Worm (Caenorhabditis elegans): ENCODE data around the gene xbp-1.

The xbp-1 gene

ce11 chrIII:4172210-4172609, 21.4 kb upstream of the xbp-1 start:
- TF ChIP-seq nhr-28 (tag; optimal IDR thresholded peaks at IDR 0.05) (no peak), lsy-2 (tag; optimal IDR thresholded peaks at IDR 0.05) (no peak), unc-39 (tag; optimal IDR thresholded peaks at IDR 0.05) (no peak), ceh-83 (GFP tag; optimal IDR thresholded peaks at IDR 0.05) (no peak), unc-62 (GFP tag; optimal IDR thresholded peaks at IDR 0.05) (no peak), bed-3 (GFP tag; optimal IDR thresholded peaks at IDR 0.05) (no peak), ceh-39 (tag; optimal IDR thresholded peaks at IDR 0.05) (no peak), lin-13 (tag; optimal IDR thresholded peaks at IDR 0.05) (no peak), blmp-1 (tag; optimal IDR thresholded peaks at IDR 0.05) (no peak), mls-2 (tag; optimal IDR thresholded peaks at IDR 0.05) (no peak), nhr-12 (tag; optimal IDR thresholded peaks at IDR 0.05) (no peak), sptf-1 (tag; optimal IDR thresholded peaks at IDR 0.05) (no peak), ham-2 (GFP tag; optimal IDR thresholded peaks at IDR 0.05) (no peak), sem-2 (GFP tag; optimal IDR thresholded peaks at IDR 0.05) (no peak), lin-32 (GFP tag; optimal IDR thresholded peaks at IDR 0.05) (no peak), zip-8 (tag; optimal IDR thresholded peaks at IDR 0.05) (no peak)

- no peak for TF ChIP-seq hlh-1 (tag; optimal IDR thresholded peaks at IDR 0.05)
- no peak for TF ChIP-seq nhr-12 (tag; optimal IDR thresholded peaks at IDR 0.05)
- no peak for TF ChIP-seq unc-120 (tag; optimal IDR thresholded peaks at IDR 0.05; ENCODE audit: poor library complexity, severe bottlenecking)
- TF ChIP-seq ceh-43 (GFP tag; optimal IDR thresholded peaks at IDR 0.05), result no peak
- no peak for TF ChIP-seq mls-2 (tag; optimal IDR thresholded peaks at IDR 0.05)
- TF ChIP-seq ztf-11 (tag; optimal IDR thresholded peaks at IDR 0.05), result no peak
- no peak for TF ChIP-seq blmp-1 (tag; optimal IDR thresholded peaks at IDR 0.05)
- no peak for TF ChIP-seq nhr-2 (tag; optimal IDR thresholded peaks at IDR 0.05)
- TF ChIP-seq flh-1 (GFP tag; optimal IDR thresholded peaks at IDR 0.05), result no peak
- no peak for TF ChIP-seq M03D4.4 (tag; optimal IDR thresholded peaks at IDR 0.05)
- TF ChIP-seq drap-1 (GFP tag; optimal IDR thresholded peaks at IDR 0.05), result no peak
- TF ChIP-seq zip-8 (tag; optimal IDR thresholded peaks at IDR 0.05), result no peak
- no peak for TF ChIP-seq sptf-1 (tag; optimal IDR thresholded peaks at IDR 0.05)
- no peak for TF ChIP-seq lin-13 (tag; optimal IDR thresholded peaks at IDR 0.05)
- no peak for TF ChIP-seq lin-32 (GFP tag; optimal IDR thresholded peaks at IDR 0.05)
These were observed 18.1 kb upstream of the xbp-1 start for ce11 chrIII:4175489-4175888.

- TF ChIP-seq M03D4.4 (tag; optimal IDR thresholded peaks at IDR 0.05) (no peak), sptf-1 (tag; optimal IDR thresholded peaks at IDR 0.05) (no peak), lin-32 (GFP tag; optimal IDR thresholded peaks at IDR 0.05) (no peak)
These were observed 17.5 kb upstream of the xbp-1 start, which contains the start of the genes hrde-1 and C16C10.13 for ce11 chrIII:4176109-4176596. Gene hrde-1 (minus strand): TSS chrIII:4176159. Gene C16C10.13 (plus strand): TSS chrIII:4176440.

ce11 chrIII:4178564-4178963, 15.0 kb upstream of the xbp-1 start, which contains the start of gene C16C10.2:
Gene C16C10.2 (minus strand): TSS chrIII:4178664.
- TF ChIP-seq nhr-12 (tag; optimal IDR thresholded peaks at IDR 0.05) (no peak), ztf-11 (tag; optimal IDR thresholded peaks at IDR 0.05) (no peak), nhr-28 (tag; optimal IDR thresholded peaks at IDR 0.05) (no peak), ces-1 (GFP tag; optimal IDR thresholded peaks at IDR 0.05) (no peak), ceh-83 (GFP tag; optimal IDR thresholded peaks at IDR 0.05) (no peak), snpc-4 (tag; optimal IDR thresholded peaks at IDR 0.05) (no peak), blmp-1 (tag; optimal IDR thresholded peaks at IDR 0.05) (no peak), lsy-2 (tag; optimal IDR thresholded peaks at IDR 0.05) (no peak), unc-120 (tag; optimal IDR thresholded peaks at IDR 0.05; ENCODE audit: poor library complexity, severe bottlenecking) (no peak), lin-13 (tag; optimal IDR thresholded peaks at IDR 0.05) (no peak), M03D4.4 (tag; optimal IDR thresholded peaks at IDR 0.05) (no peak), cnd-1 (tag; optimal IDR thresholded peaks at IDR 0.05) (no peak), ceh-39 (tag; optimal IDR thresholded peaks at IDR 0.05) (no peak), mab-5 (tag; optimal IDR thresholded peaks at IDR 0.05) (no peak), zip-8 (tag; optimal IDR thresholded peaks at IDR 0.05) (no peak), unc-62 (GFP tag; optimal IDR thresholded peaks at IDR 0.05) (no peak)

- TF ChIP-seq pha-4 (tag; optimal IDR thresholded peaks at IDR 0.05) (no peak), mls-2 (tag; optimal IDR thresholded peaks at IDR 0.05) (no peak), ceh-83 (GFP tag; optimal IDR thresholded peaks at IDR 0.05) (no peak)
These were observed 12.3 kb upstream of the xbp-1 start, which contains the start of gene C16C10.1 for ce11 chrIII:4181338-4181737. Gene C16C10.1 (minus strand): TSS chrIII:4181438.

Measured in whole organism, mixed stage, embryonic.